Fruit fly (Drosophila melanogaster): ENCODE data around the gene CG31441.

Gene CG31441

DNA sequence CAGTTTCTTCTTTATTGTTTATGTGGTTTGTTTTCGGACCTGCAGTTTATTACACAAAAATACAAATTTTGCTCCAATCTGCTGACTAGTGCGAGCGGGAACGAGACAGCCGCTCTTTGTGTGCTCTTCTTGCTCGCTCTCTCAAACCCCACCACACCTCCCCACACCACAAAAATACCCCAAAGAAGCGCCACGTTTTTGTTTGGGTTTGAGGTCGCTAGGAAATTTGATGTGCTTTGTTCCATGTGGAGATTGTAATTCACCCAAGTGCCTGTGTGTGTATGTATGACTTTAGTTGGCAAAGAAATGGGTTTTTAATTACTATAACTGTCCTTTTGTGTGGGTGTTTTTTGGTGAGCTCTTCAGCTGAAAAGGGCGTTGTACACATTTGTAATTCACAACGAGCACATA lies 38.0 kb upstream of the CG31441 start (continued):
- TF ChIP-seq dm (GFP tag; optimal IDR thresholded peaks at IDR 0.05) (peak; percentile 67), CG7372 (GFP tag; IDR thresholded peaks at IDR 0.05) (no peak), CG17186 (GFP tag; optimal IDR thresholded peaks at IDR 0.05) (no peak), CG8388 (GFP tag; optimal IDR thresholded peaks at IDR 0.05) (no peak), Nf-YC (tag; optimal IDR thresholded peaks at IDR 0.05) (no peak), Hr78 (GFP tag; optimal IDR thresholded peaks at IDR 0.05) (no peak), CG8478 (optimal IDR thresholded peaks at IDR 0.05) (no peak), so (GFP tag; IDR thresholded peaks at IDR 0.05) (no peak), chn (GFP tag; optimal IDR thresholded peaks at IDR 0.05) (no peak), br (optimal IDR thresholded peaks at IDR 0.05) (no peak), CG15479 (GFP tag; optimal IDR thresholded peaks at IDR 0.05) (no peak), Elba2 (GFP tag; optimal IDR thresholded peaks at IDR 0.05) (no peak), ash1 (GFP tag; optimal IDR thresholded peaks at IDR 0.05) (no peak), CG33213 (GFP tag; optimal IDR thresholded peaks at IDR 0.05) (no peak), gcm2 (GFP tag; optimal IDR thresholded peaks at IDR 0.05) (no peak), Side (GFP tag; optimal IDR thresholded peaks at IDR 0.05) (no peak), CG13775 (GFP tag; optimal IDR thresholded peaks at IDR 0.05) (no peak), CG11085 (GFP tag; IDR thresholded peaks at IDR 0.05) (no peak), C15 (GFP tag; IDR thresholded peaks at IDR 0.05) (no peak), Dfd (GFP tag; optimal IDR thresholded peaks at IDR 0.05) (no peak), jumu (GFP tag; optimal IDR thresholded peaks at IDR 0.05) (no peak), slp2 (GFP tag; optimal IDR thresholded peaks at IDR 0.05) (no peak), CG34376 (GFP tag; optimal IDR thresholded peaks at IDR 0.05) (peak; percentile 36), CG10267 (tag; optimal IDR thresholded peaks at IDR 0.05) (no peak), tna (GFP tag; IDR thresholded peaks at IDR 0.05; ENCODE audit: partially characterized antibody) (peak; percentile 13; the same call in 1 of the 2 replicates), sna (GFP tag; IDR thresholded peaks at IDR 0.05; ENCODE audit: partially characterized antibody) (no peak), Drgx (GFP tag; IDR thresholded peaks at IDR 0.05) (peak; percentile 47; the same call in 1 of the 2 replicates), scrt (GFP tag; optimal IDR thresholded peaks at IDR 0.05) (peak; percentile 56), CG17385 (GFP tag; optimal IDR thresholded peaks at IDR 0.05) (peak; percentile 3), Bgb (GFP tag; IDR thresholded peaks at IDR 0.05; ENCODE audit: partially characterized antibody) (peak; percentile 49), CG3726 (GFP tag; IDR thresholded peaks at IDR 0.05) (no peak), E2f1 (GFP tag; IDR thresholded peaks at IDR 0.05) (no peak), tio (GFP tag; optimal IDR thresholded peaks at IDR 0.05) (no peak), CG2712 (tag; optimal IDR thresholded peaks at IDR 0.05) (no peak), CG11504 (tag; optimal IDR thresholded peaks at IDR 0.05) (no peak), Hsf (GFP tag; optimal IDR thresholded peaks at IDR 0.05) (no peak), fru (optimal IDR thresholded peaks at IDR 0.05) (no peak), CG31365 (tag; optimal IDR thresholded peaks at IDR 0.05) (no peak), CG10366 (GFP tag; IDR thresholded peaks at IDR 0.05) (no peak), Spps (tag; optimal IDR thresholded peaks at IDR 0.05) (no peak), Camta (GFP tag; optimal IDR thresholded peaks at IDR 0.05) (no peak), h (optimal IDR thresholded peaks at IDR 0.05) (no peak), sima (GFP tag; optimal IDR thresholded peaks at IDR 0.05) (no peak), stwl (tag; optimal IDR thresholded peaks at IDR 0.05) (no peak), CkIIα-i1 (GFP tag; IDR thresholded peaks at IDR 0.05) (no peak), aop (GFP tag; IDR thresholded peaks at IDR 0.05) (no peak), CG12391 (tag; optimal IDR thresholded peaks at IDR 0.05) (no peak), CG30403 (GFP tag; optimal IDR thresholded peaks at IDR 0.05) (no peak), sd (tag; optimal IDR thresholded peaks at IDR 0.05) (peak; percentile 86), her (GFP tag; optimal IDR thresholded peaks at IDR 0.05) (no peak), CG6654 (GFP tag; optimal IDR thresholded peaks at IDR 0.05) (no peak), crc (GFP tag; optimal IDR thresholded peaks at IDR 0.05) (no peak), tgo (GFP tag; IDR thresholded peaks at IDR 0.05) (no peak), Ada2b (GFP tag; IDR thresholded peaks at IDR 0.05) (no peak)

Measured in whole organism, embryonic.